Worm (Caenorhabditis elegans) whole organism, L4 larva: Measurements from ENCODE around the gene Y41D4B.1.

Source experiments
- aha-1 ChIP-seq: fragments of 150-350 bp; peaks from one replicate; lab custom pipeline; 2014; ENCODE audit warnings: missing biosample characterization, missing genetic modification characterization
- dpl-1 ChIP-seq: fragments of 150-350 bp; optimal IDR thresholded peaks from 2 replicates; lab custom pipeline; 2014; ENCODE audit warnings: missing biosample characterization, missing genetic modification reagents, missing genetic modification characterization
- fkh-10 ChIP-seq: fragments of 150-350 bp; optimal IDR thresholded peaks from 2 replicates; lab custom pipeline; 2014; ENCODE audit warnings: missing biosample characterization, missing genetic modification reagents, missing genetic modification characterization
- lin-15B ChIP-seq: fragments of 150-350 bp; sonication (generic microtip); optimal IDR thresholded peaks from 3 replicates; lab custom pipeline; 2014; ENCODE audit warnings: missing biosample characterization, missing genetic modification characterization
- snpc-4 ChIP-seq: fragments of 150-350 bp; optimal IDR thresholded peaks from 2 replicates; lab custom pipeline; 2014; ENCODE audit warnings: missing biosample characterization, missing genetic modification characterization
- spr-3 ChIP-seq: fragments of 200-800 bp; sonication (Bioruptor generic); optimal IDR thresholded peaks from 2 replicates; lab custom pipeline; 2018; ENCODE audit warnings: mild to moderate bottlenecking, missing genetic modification characterization, missing compliant biosample characterization

DNA sequence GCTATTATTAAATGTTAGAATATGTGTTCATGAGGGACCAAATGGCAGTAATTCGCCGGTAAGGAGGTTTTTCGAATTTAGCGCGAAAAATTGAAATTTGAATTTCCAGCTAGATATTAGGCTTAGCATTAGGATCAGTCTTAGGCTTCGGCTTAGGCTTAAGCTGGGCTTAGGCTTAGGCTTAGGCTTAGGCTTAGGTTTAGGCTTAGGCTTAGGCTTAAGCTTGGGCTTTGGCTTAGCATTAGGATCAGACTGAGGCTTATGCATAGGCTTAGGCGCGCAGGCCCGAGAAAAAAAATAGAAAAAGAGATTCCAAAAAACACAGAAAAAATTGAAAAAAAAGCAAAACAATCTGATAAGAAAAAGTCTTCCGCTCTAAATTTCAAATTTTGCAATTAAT lies 44.2 kb upstream of the Y41D4B.1 start:
- TF ChIP-seq lin-15B = no peak
- TF ChIP-seq dpl-1 (GFP tag; lab: Kevin White, UChicago) = no peak
- no peak for TF ChIP-seq spr-3 (GFP tag; lab: Kevin White, UChicago)
- no peak for TF ChIP-seq snpc-4 (tag; lab: Kevin White, UChicago)
- TF ChIP-seq aha-1 = no peak
- no peak for TF ChIP-seq fkh-10 (GFP tag; lab: Kevin White, UChicago)
